Worm (Caenorhabditis elegans): ENCODE data around the gene F44E5.5.

F44E5.5 gene

DNA sequence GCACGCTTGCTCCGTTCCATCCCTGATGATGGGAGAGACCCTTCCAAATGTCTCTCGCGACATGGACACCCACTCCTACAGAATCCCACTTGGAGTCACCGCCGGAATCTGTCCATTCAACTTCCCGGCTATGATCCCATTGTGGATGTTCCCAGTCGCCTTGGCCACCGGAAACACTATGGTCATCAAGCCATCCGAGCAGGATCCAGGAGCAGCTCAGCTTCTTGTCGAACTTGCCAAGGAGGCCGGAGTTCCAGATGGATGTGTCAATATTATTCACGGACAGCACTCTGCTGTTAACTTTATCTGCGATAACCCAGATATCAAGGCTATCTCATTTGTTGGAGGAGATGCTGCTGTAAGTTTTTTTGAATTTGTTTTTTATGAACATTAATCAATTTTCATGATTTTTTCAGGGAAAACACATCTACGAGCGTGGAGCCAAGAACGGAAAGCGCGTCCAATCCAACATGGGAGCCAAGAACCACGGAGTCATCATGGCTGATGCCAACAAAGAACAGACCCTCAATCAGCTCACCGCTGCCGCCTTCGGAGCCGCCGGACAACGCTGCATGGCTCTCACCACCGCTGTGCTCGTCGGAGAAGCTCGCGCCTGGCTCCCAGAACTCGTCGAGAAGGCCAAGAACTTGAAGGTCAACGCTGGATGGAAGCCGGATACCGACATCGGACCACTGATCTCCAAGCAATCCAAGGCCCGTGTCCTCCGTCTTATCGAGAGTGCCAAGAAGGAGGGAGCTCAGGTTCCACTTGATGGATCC lies 29.5 kb upstream of the F44E5.5 start:
- TF ChIP-seq aly-1 (tag; optimal IDR thresholded peaks at IDR 0.05), result no peak
- TF ChIP-seq F13C5.2 (tag; optimal IDR thresholded peaks at IDR 0.05), result no peak
- TF ChIP-seq ceh-13 (GFP tag; optimal IDR thresholded peaks at IDR 0.05), result no peak
- no peak for TF ChIP-seq scrt-1 (GFP tag; IDR thresholded peaks at IDR 0.05)
- TF ChIP-seq tra-4 (tag; optimal IDR thresholded peaks at IDR 0.05), result no peak
- no peak for TF ChIP-seq ceh-36 (tag; optimal IDR thresholded peaks at IDR 0.05)
- no peak for TF ChIP-seq hmg-4 (GFP tag; optimal IDR thresholded peaks at IDR 0.05)
- TF ChIP-seq tbx-11 (GFP tag; IDR thresholded peaks at IDR 0.05), result no peak
- TF ChIP-seq ama-1 (optimal IDR thresholded peaks at IDR 0.05), result no peak
- no peak for TF ChIP-seq pes-1 (GFP tag; IDR thresholded peaks at IDR 0.05)
- no peak for TF ChIP-seq flt-1 (GFP tag; IDR thresholded peaks at IDR 0.05)
- no peak for TF ChIP-seq sea-1 (GFP tag; conservative IDR thresholded peaks at IDR 0.05)
- no peak for TF ChIP-seq B0310.2 (tag; optimal IDR thresholded peaks at IDR 0.05)
- no peak for TF ChIP-seq hmbx-1 (tag; optimal IDR thresholded peaks at IDR 0.05)
- TF ChIP-seq ets-7 (tag; optimal IDR thresholded peaks at IDR 0.05), result no peak
- TF ChIP-seq tbx-37 (GFP tag; conservative IDR thresholded peaks at IDR 0.05), result no peak
- TF ChIP-seq hnd-1 (tag; optimal IDR thresholded peaks at IDR 0.05), result no peak

DNA sequence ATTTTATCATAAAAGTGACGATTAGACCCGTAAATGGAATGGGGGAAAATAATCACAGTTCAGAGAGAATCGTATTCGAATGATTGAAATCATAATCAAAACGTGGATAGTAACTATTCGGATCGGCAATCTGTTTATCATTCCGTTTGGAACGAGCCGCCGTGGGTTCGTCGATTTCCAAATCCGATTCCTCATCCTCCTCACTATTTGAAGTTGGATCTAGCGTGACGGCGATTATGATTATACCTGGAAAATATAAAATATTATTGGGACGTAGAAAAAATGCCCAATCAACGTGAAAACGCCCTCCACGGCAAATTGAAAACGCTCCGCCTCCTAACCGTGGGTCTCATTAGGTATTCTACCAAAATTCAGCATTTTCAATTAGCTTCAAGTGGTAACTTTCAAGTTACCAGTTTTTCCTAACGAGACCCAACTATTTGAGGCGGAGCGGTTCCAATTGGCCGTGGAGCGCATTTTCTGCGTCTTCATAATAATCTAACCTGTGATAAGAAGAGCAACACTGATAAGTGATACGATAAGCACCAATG lies 28.2 kb upstream of the F44E5.5 start:
- TF ChIP-seq tbx-11 (GFP tag; IDR thresholded peaks at IDR 0.05), result no peak
- TF ChIP-seq pes-1 (GFP tag; IDR thresholded peaks at IDR 0.05), result no peak
- no peak for TF ChIP-seq F13C5.2 (tag; optimal IDR thresholded peaks at IDR 0.05)
- no peak for TF ChIP-seq flt-1 (GFP tag; IDR thresholded peaks at IDR 0.05)
- TF ChIP-seq hmg-4 (GFP tag; optimal IDR thresholded peaks at IDR 0.05), result no peak
- TF ChIP-seq hmbx-1 (tag; optimal IDR thresholded peaks at IDR 0.05), result no peak

ce11 chrII:11732513-11732912 lies 26.9 kb upstream of the F44E5.5 start, which contains the start of gene F13D12.8:
Gene F13D12.8, minus strand, starts transcription at chrII:11732594.
- TF ChIP-seq flt-1 (GFP tag; IDR thresholded peaks at IDR 0.05) (no peak), F13C5.2 (tag; optimal IDR thresholded peaks at IDR 0.05) (no peak), hnd-1 (tag; optimal IDR thresholded peaks at IDR 0.05) (no peak), hmbx-1 (tag; optimal IDR thresholded peaks at IDR 0.05) (no peak), tbx-11 (GFP tag; IDR thresholded peaks at IDR 0.05) (no peak), B0310.2 (tag; optimal IDR thresholded peaks at IDR 0.05) (no peak), sea-1 (GFP tag; conservative IDR thresholded peaks at IDR 0.05) (no peak), ama-1 (optimal IDR thresholded peaks at IDR 0.05) (no peak), pes-1 (GFP tag; IDR thresholded peaks at IDR 0.05) (no peak), scrt-1 (GFP tag; IDR thresholded peaks at IDR 0.05) (no peak), ets-7 (tag; optimal IDR thresholded peaks at IDR 0.05) (no peak)

ce11 chrII:11733850-11734249 lies 25.6 kb upstream of the F44E5.5 start:
- TF ChIP-seq pes-1 (GFP tag; IDR thresholded peaks at IDR 0.05), result no peak
- no peak for TF ChIP-seq hmbx-1 (tag; optimal IDR thresholded peaks at IDR 0.05)

DNA sequence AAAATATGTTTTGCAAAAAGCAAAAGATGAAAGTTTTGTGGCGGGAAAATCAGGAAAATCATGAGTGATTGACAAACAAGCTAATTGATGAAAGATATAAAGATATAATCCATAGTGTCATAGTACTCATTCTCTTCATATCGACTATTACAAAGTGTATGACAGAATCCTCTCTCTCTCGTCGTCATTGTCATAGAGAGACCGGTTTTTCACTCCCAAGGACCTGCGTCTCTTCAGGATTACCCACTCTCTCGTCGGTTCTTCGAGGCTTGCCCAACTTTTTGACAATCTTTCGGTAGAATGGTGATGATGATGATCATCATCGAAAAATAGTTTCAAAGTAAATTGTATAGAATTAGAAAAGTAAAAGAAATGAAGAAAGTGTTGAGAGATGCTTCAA lies 22.1 kb upstream of the F44E5.5 start:
- TF ChIP-seq hnd-1 (tag; optimal IDR thresholded peaks at IDR 0.05), result no peak
- no peak for TF ChIP-seq aly-1 (tag; optimal IDR thresholded peaks at IDR 0.05)
- TF ChIP-seq scrt-1 (GFP tag; IDR thresholded peaks at IDR 0.05), result no peak
- TF ChIP-seq tbx-11 (GFP tag; IDR thresholded peaks at IDR 0.05), result no peak

ce11 chrII:11739199-11739598 lies 20.3 kb upstream of the F44E5.5 start, which contains the start of gene ctsa-1.2:
Gene ctsa-1.2, plus strand, starts transcription at chrII:11739358.
- TF ChIP-seq F13C5.2 (tag; optimal IDR thresholded peaks at IDR 0.05) (no peak), ama-1 (optimal IDR thresholded peaks at IDR 0.05) (no peak), B0310.2 (tag; optimal IDR thresholded peaks at IDR 0.05) (no peak), tra-4 (tag; optimal IDR thresholded peaks at IDR 0.05) (no peak), aly-1 (tag; optimal IDR thresholded peaks at IDR 0.05) (no peak), pes-1 (GFP tag; IDR thresholded peaks at IDR 0.05) (no peak), hmg-4 (GFP tag; optimal IDR thresholded peaks at IDR 0.05) (no peak), ceh-13 (GFP tag; optimal IDR thresholded peaks at IDR 0.05) (no peak), tbx-11 (GFP tag; IDR thresholded peaks at IDR 0.05) (no peak), hmbx-1 (tag; optimal IDR thresholded peaks at IDR 0.05) (no peak), ets-7 (tag; optimal IDR thresholded peaks at IDR 0.05) (no peak), flt-1 (GFP tag; IDR thresholded peaks at IDR 0.05) (no peak), ceh-36 (tag; optimal IDR thresholded peaks at IDR 0.05) (no peak)

DNA sequence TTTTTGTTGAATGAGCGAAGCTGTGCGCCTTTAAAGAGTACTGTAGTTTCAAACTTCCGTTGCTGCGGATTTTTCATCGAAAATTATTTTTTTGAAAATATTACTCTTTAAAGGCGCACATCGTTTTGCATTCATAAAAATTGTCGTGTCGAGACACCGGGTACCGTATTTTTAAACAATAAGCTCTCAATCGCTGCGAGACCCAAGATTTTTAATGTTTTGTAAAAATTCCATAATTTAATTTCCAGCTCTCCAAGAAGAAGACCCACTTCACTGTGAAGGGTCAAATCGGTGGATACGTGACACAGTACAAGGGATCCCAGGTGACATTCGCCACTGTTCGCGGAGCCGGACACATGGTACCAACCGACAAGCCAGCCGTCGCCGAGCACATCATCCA lies 17.1 kb upstream of the F44E5.5 start:
- TF ChIP-seq flt-1 (GFP tag; IDR thresholded peaks at IDR 0.05), result no peak
- TF ChIP-seq ceh-13 (GFP tag; optimal IDR thresholded peaks at IDR 0.05), result no peak
- no peak for TF ChIP-seq F13C5.2 (tag; optimal IDR thresholded peaks at IDR 0.05)
- no peak for TF ChIP-seq pes-1 (GFP tag; IDR thresholded peaks at IDR 0.05)
- no peak for TF ChIP-seq hnd-1 (tag; optimal IDR thresholded peaks at IDR 0.05)
- TF ChIP-seq tbx-11 (GFP tag; IDR thresholded peaks at IDR 0.05), result no peak
- no peak for TF ChIP-seq ama-1 (optimal IDR thresholded peaks at IDR 0.05)

DNA sequence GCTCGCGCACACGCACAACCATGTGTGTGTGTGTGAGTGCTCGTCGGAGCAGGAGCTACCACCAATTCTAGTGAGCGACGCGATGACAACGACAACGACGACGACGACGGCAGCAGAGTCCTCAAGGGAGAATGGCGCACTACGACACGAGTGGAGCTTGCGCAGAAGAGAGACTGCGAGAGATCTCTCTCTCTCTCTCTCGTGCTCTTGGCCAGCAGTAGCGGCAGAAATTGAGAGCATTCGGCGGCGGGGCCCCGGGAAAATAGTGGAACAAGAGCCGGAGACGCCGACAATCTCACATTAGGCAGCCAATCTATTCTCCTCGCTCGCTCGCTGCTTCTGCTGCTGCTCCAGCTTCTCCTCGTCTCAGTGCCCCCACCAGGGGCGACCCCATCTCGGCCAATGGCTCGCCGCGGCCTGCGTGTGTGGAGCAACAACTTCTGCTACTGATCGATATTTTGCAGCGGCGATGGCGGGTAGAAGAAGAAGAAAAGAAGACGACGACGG lies 12.6 kb upstream of the F44E5.5 start:
- no peak for TF ChIP-seq tbx-37 (GFP tag; conservative IDR thresholded peaks at IDR 0.05)
- 0 out of 2 replicates have a peak, but pooled peaks have one; percentile 16 for TF ChIP-seq flt-1 (GFP tag; IDR thresholded peaks at IDR 0.05)
- TF ChIP-seq ceh-13 (GFP tag; optimal IDR thresholded peaks at IDR 0.05), result no peak
- peak; percentile 32; the same call in 1 of the 2 replicates for TF ChIP-seq scrt-1 (GFP tag; IDR thresholded peaks at IDR 0.05)
- TF ChIP-seq tra-4 (tag; optimal IDR thresholded peaks at IDR 0.05), result no peak
- peak; percentile 75 for TF ChIP-seq hmg-4 (GFP tag; optimal IDR thresholded peaks at IDR 0.05)
- peak; percentile 19 for TF ChIP-seq B0310.2 (tag; optimal IDR thresholded peaks at IDR 0.05)
- TF ChIP-seq pes-1 (GFP tag; IDR thresholded peaks at IDR 0.05), result peak; percentile 33; the same call in 1 of the 2 replicates
- peak; percentile 52 for TF ChIP-seq aly-1 (tag; optimal IDR thresholded peaks at IDR 0.05)
- no peak for TF ChIP-seq ceh-36 (tag; optimal IDR thresholded peaks at IDR 0.05)
- TF ChIP-seq F13C5.2 (tag; optimal IDR thresholded peaks at IDR 0.05), result peak; percentile 72
